Worm (Caenorhabditis elegans) whole organism, midembryonic: ENCODE data around the gene nspg-8.

ENCODE experiments used
- cog-1 ChIP-seq: sonication (generic microtip); optimal IDR thresholded peaks from 2 replicates; lab custom pipeline; 2016; ENCODE audit warnings: missing genetic modification characterization, missing compliant biosample characterization
- ref-1 ChIP-seq: fragments of 200-800 bp; sonication (Bioruptor generic); conservative IDR thresholded peaks from 2 replicates; pipeline ENCODE4 v1.3.6; 2022; ENCODE audit warnings: missing genetic modification reagents, missing genetic modification characterization, missing compliant biosample characterization
- ztf-29 ChIP-seq: fragments of 200-800 bp; sonication (Bioruptor generic); IDR thresholded peaks from 2 replicates; pipeline ENCODE4 v1.3.6; 2022; ENCODE audit warnings: missing genetic modification reagents, missing genetic modification characterization, missing compliant biosample characterization

- TF ChIP-seq ref-1 (GFP tag; lab: Robert Waterston, UW) = no peak
- no peak for TF ChIP-seq cog-1 (tag; lab: Kevin White, UChicago)
- TF ChIP-seq ztf-29 (GFP tag; lab: Robert Waterston, UW) = no peak
These were observed 18.7 kb upstream of the nspg-8 start for ce11 chrIII:1163203-1163602.
